Worm (Caenorhabditis elegans): ENCODE data around the gene fbxa-75.

The fbxa-75 gene

ce11 chrIII:1293135-1293534 lies 10.4 kb upstream of the fbxa-75 start, which contains the start of gene fbxa-36:
TSS of gene fbxa-36 (minus strand) at chrIII:1293235.
- no peak for TF ChIP-seq him-1 (tag; optimal IDR thresholded peaks at IDR 0.05)
- no peak for TF ChIP-seq W03F9.2 (tag; optimal IDR thresholded peaks at IDR 0.05)
- TF ChIP-seq dao-5 (tag; optimal IDR thresholded peaks at IDR 0.05) = no peak

ce11 chrIII:1295149-1295716 lies 8.3 kb upstream of the fbxa-75 start, which contains the start of gene fbxa-35:
TSS of gene fbxa-35 (plus strand) at chrIII:1295666.
- TF ChIP-seq him-1 (tag; optimal IDR thresholded peaks at IDR 0.05) (no peak), dao-5 (tag; optimal IDR thresholded peaks at IDR 0.05) (no peak), W03F9.2 (tag; optimal IDR thresholded peaks at IDR 0.05) (no peak)

- TF ChIP-seq dao-5 (tag; optimal IDR thresholded peaks at IDR 0.05) = no peak
- TF ChIP-seq W03F9.2 (tag; optimal IDR thresholded peaks at IDR 0.05) = no peak
- TF ChIP-seq him-1 (tag; optimal IDR thresholded peaks at IDR 0.05) = no peak
Observed at ce11 chrIII:1297604-1298003, 5.9 kb upstream of the fbxa-75 start, which contains the start of gene fbxa-28. TSS of gene fbxa-28 (plus strand) at chrIII:1297904.

ce11 chrIII:1307333-1307732 lies 3.8 kb downstream of the fbxa-75 start:
- TF ChIP-seq dao-5 (tag; optimal IDR thresholded peaks at IDR 0.05) (no peak), W03F9.2 (tag; optimal IDR thresholded peaks at IDR 0.05) (no peak), him-1 (tag; optimal IDR thresholded peaks at IDR 0.05) (no peak)

ce11 chrIII:1308209-1308608 lies 4.7 kb downstream of the fbxa-75 start, which contains the start of gene fbxa-79:
TSS of gene fbxa-79 (minus strand) at chrIII:1308294.
- TF ChIP-seq dao-5 (tag; optimal IDR thresholded peaks at IDR 0.05) (no peak), W03F9.2 (tag; optimal IDR thresholded peaks at IDR 0.05) (no peak), him-1 (tag; optimal IDR thresholded peaks at IDR 0.05) (no peak)

- TF ChIP-seq W03F9.2 (tag; optimal IDR thresholded peaks at IDR 0.05) = no peak
- no peak for TF ChIP-seq dao-5 (tag; optimal IDR thresholded peaks at IDR 0.05)
- no peak for TF ChIP-seq him-1 (tag; optimal IDR thresholded peaks at IDR 0.05)
Observed at ce11 chrIII:1308887-1309286, 5.4 kb downstream of the fbxa-75 start, which contains the start of gene Y82E9BL.12. TSS of gene Y82E9BL.12 (plus strand) at chrIII:1309187.

- TF ChIP-seq dao-5 (tag; optimal IDR thresholded peaks at IDR 0.05) = no peak
- no peak for TF ChIP-seq W03F9.2 (tag; optimal IDR thresholded peaks at IDR 0.05)
- no peak for TF ChIP-seq him-1 (tag; optimal IDR thresholded peaks at IDR 0.05)
Observed at ce11 chrIII:1311367-1311766, 7.9 kb downstream of the fbxa-75 start.

ce11 chrIII:1314283-1314682 lies 10.8 kb downstream of the fbxa-75 start:
- no peak for TF ChIP-seq him-1 (tag; optimal IDR thresholded peaks at IDR 0.05)
- TF ChIP-seq W03F9.2 (tag; optimal IDR thresholded peaks at IDR 0.05) = no peak
- no peak for TF ChIP-seq dao-5 (tag; optimal IDR thresholded peaks at IDR 0.05)

ce11 chrIII:1315038-1315437 lies 11.5 kb downstream of the fbxa-75 start, which contains the start of the genes fbxa-80 and fbxa-19:
TSS of gene fbxa-80 (minus strand) at chrIII:1315210.
TSS of gene fbxa-19 (plus strand) at chrIII:1315401.
- no peak for TF ChIP-seq W03F9.2 (tag; optimal IDR thresholded peaks at IDR 0.05)
- TF ChIP-seq him-1 (tag; optimal IDR thresholded peaks at IDR 0.05) = no peak
- TF ChIP-seq dao-5 (tag; optimal IDR thresholded peaks at IDR 0.05) = no peak

ce11 chrIII:1321561-1321960 lies 18.0 kb downstream of the fbxa-75 start, which contains the start of gene fbxa-15:
TSS of gene fbxa-15 (minus strand) at chrIII:1321661.
- TF ChIP-seq dao-5 (tag; optimal IDR thresholded peaks at IDR 0.05) (no peak), W03F9.2 (tag; optimal IDR thresholded peaks at IDR 0.05) (no peak), him-1 (tag; optimal IDR thresholded peaks at IDR 0.05) (no peak)

- no peak for TF ChIP-seq him-1 (tag; optimal IDR thresholded peaks at IDR 0.05)
- TF ChIP-seq W03F9.2 (tag; optimal IDR thresholded peaks at IDR 0.05) = no peak
- TF ChIP-seq dao-5 (tag; optimal IDR thresholded peaks at IDR 0.05) = no peak
Observed at ce11 chrIII:1323555-1323954, 20.0 kb downstream of the fbxa-75 start.

ce11 chrIII:1324513-1324912 lies 21.0 kb downstream of the fbxa-75 start, which contains the start of gene fbxa-14:
TSS of gene fbxa-14 (minus strand) at chrIII:1324613.
- TF ChIP-seq him-1 (tag; optimal IDR thresholded peaks at IDR 0.05) = no peak
- no peak for TF ChIP-seq W03F9.2 (tag; optimal IDR thresholded peaks at IDR 0.05)
- TF ChIP-seq dao-5 (tag; optimal IDR thresholded peaks at IDR 0.05) = no peak

ce11 chrIII:1326490-1326889 lies 23.0 kb downstream of the fbxa-75 start, which contains the start of gene Y82E9BL.18:
TSS of gene Y82E9BL.18 (plus strand) at chrIII:1326790.
- TF ChIP-seq W03F9.2 (tag; optimal IDR thresholded peaks at IDR 0.05) = no peak
- TF ChIP-seq him-1 (tag; optimal IDR thresholded peaks at IDR 0.05) = no peak
- no peak for TF ChIP-seq dao-5 (tag; optimal IDR thresholded peaks at IDR 0.05)

ce11 chrIII:1331894-1332293 lies 28.4 kb downstream of the fbxa-75 start, which contains the start of gene Y82E9BL.19:
TSS of gene Y82E9BL.19 (plus strand) at chrIII:1332016.
- TF ChIP-seq him-1 (tag; optimal IDR thresholded peaks at IDR 0.05) (no peak), dao-5 (tag; optimal IDR thresholded peaks at IDR 0.05) (no peak), W03F9.2 (tag; optimal IDR thresholded peaks at IDR 0.05) (no peak)

Measured in whole organism, L4/young adult.